Worm (Caenorhabditis elegans) whole organism, L4 larva: ENCODE measurements around the gene F22E12.1.

Source experiments
- F10B5.3 ChIP-seq: sonication (generic microtip); optimal IDR thresholded peaks from 2 replicates; lab custom pipeline; 2016; ENCODE audit warnings: mild to moderate bottlenecking, missing genetic modification characterization, missing compliant biosample characterization
- aly-2 ChIP-seq: sonication (generic microtip); optimal IDR thresholded peaks from 2 replicates; lab custom pipeline; 2018; ENCODE audit warnings: missing biosample characterization, missing genetic modification characterization
- arid-1 ChIP-seq: fragments of 200-800 bp; sonication (Bioruptor generic); conservative IDR thresholded peaks from 2 replicates; pipeline ENCODE4 v1.3.6; 2022; ENCODE audit warnings: missing genetic modification reagents, missing genetic modification characterization, missing compliant biosample characterization
- egl-43 ChIP-seq: fragments of 200-800 bp; sonication (Bioruptor generic); IDR thresholded peaks from 2 replicates; pipeline ENCODE4 v1.3.6; 2022; ENCODE audit warnings: missing genetic modification reagents, missing genetic modification characterization, missing compliant biosample characterization
- hif-1 ChIP-seq, 2 experiments: sonication (generic microtip); optimal IDR thresholded peaks; 2 replicates each; lab custom pipeline; 2016 to 2017; ENCODE audit warnings: missing compliant biosample characterization in 2 of 2, missing genetic modification characterization in 2 of 2, missing genetic modification reagents in 2 of 2, missing genotype in 2 of 2, mild to moderate bottlenecking in 1 of 2
- hlh-11 ChIP-seq: fragments of 200-800 bp; sonication (Bioruptor generic); optimal IDR thresholded peaks from 2 replicates; lab custom pipeline; 2018; ENCODE audit warnings: mild to moderate bottlenecking, missing genetic modification characterization, missing compliant biosample characterization
- nhr-237 ChIP-seq: sonication (generic microtip); optimal IDR thresholded peaks from 2 replicates; lab custom pipeline; 2017; ENCODE audit warnings: missing biosample characterization, missing genetic modification characterization
- nhr-25 ChIP-seq: sonication (generic microtip); optimal IDR thresholded peaks from 2 replicates; lab custom pipeline; 2017; ENCODE audit warnings: missing genetic modification characterization, mild to moderate bottlenecking, missing compliant biosample characterization, antibody characterized with exemption, moderate library complexity, borderline replicate concordance; ENCODE audit not compliant: insufficient read depth
- pha-4 ChIP-seq, 2 experiments: fragments of 150-350 bp in 1 of 2; fragments of 200-800 bp in 1 of 2; sonication (Bioruptor generic) in 1 of 2; IDR thresholded peaks in 1 of 2; optimal IDR thresholded peaks in 1 of 2; 2 replicates each; pipeline versions ENCODE4 v1.3.6 to Lab custom; 2014 to 2022; ENCODE audit warnings: missing genetic modification characterization in 2 of 2, missing genetic modification reagents in 2 of 2, missing biosample characterization in 1 of 2, missing compliant biosample characterization in 1 of 2
- spr-1 ChIP-seq: sonication (generic microtip); optimal IDR thresholded peaks from 2 replicates; lab custom pipeline; 2016; ENCODE audit warnings: mild to moderate bottlenecking, missing genetic modification characterization, missing compliant biosample characterization
- tra-1 ChIP-seq: fragments of 200-800 bp; sonication (Bioruptor generic); IDR thresholded peaks from 2 replicates; pipeline ENCODE4 v1.3.6; 2022; ENCODE audit warnings: missing genetic modification reagents, missing genetic modification characterization, missing compliant biosample characterization
- unc-130 ChIP-seq: sonication (generic microtip); optimal IDR thresholded peaks from 2 replicates; lab custom pipeline; 2016; ENCODE audit warnings: missing genetic modification reagents, missing genetic modification characterization, missing compliant biosample characterization
- unc-39 ChIP-seq: sonication (generic microtip); optimal IDR thresholded peaks from 2 replicates; lab custom pipeline; 2017; ENCODE audit warnings: missing biosample characterization, missing genetic modification characterization

- TF ChIP-seq hlh-11 (tag; lab: Kevin White, UChicago) (no peak), nhr-237 (tag; lab: Kevin White, UChicago) (no peak), unc-130 (no peak), hif-1 (tag; optimal IDR thresholded peaks at IDR 0.05; lab: Kevin White, UChicago) (no peak), spr-1 (tag; lab: Kevin White, UChicago) (no peak), F10B5.3 (tag; lab: Kevin White, UChicago) (no peak), unc-39 (tag; lab: Kevin White, UChicago) (no peak), egl-43 (GFP tag; lab: Robert Waterston, UW) (no peak), nhr-25 (tag; lab: Kevin White, UChicago) (no peak), arid-1 (GFP tag; lab: Robert Waterston, UW) (no peak), aly-2 (tag; lab: Kevin White, UChicago) (no peak), pha-4 (GFP tag; IDR thresholded peaks at IDR 0.05; lab: Robert Waterston, UW) (no peak), pha-4 (tag; optimal IDR thresholded peaks at IDR 0.05; lab: Kevin White, UChicago) (no peak), tra-1 (GFP tag; lab: Robert Waterston, UW) (no peak)
Measured at ce11 chrV:10464160-10464559, 7.0 kb upstream of the F22E12.1 start.
